Worm (Caenorhabditis elegans): ENCODE results near the gene F40G12.2.

ce11 chrV:14273019-14273418 is 12.3 kb upstream of the F40G12.2 start, which contains the start of gene F40G12.6:
- TF ChIP-seq nhr-11 (tag; optimal IDR thresholded peaks at IDR 0.05) (no peak), ceh-82 (tag; optimal IDR thresholded peaks at IDR 0.05) (no peak), crh-2 (tag; optimal IDR thresholded peaks at IDR 0.05) (no peak), nhr-12 (tag; optimal IDR thresholded peaks at IDR 0.05) (no peak), nhr-129 (tag; optimal IDR thresholded peaks at IDR 0.05) (no peak), aly-2 (tag; optimal IDR thresholded peaks at IDR 0.05) (no peak), unc-39 (tag; optimal IDR thresholded peaks at IDR 0.05) (no peak), nhr-237 (tag; optimal IDR thresholded peaks at IDR 0.05) (no peak)

Data from whole organism, L2 larva.